Worm (Caenorhabditis elegans) whole organism, L4/young adult: ENCODE measurements around the gene F55A11.8.

Source experiments
- dao-5 ChIP-seq: sonication (generic microtip); optimal IDR thresholded peaks from 2 replicates; lab custom pipeline; 2016; ENCODE audit warnings: missing genotype, missing genetic modification characterization, moderate library complexity, missing compliant biosample characterization
- him-1 ChIP-seq: sonication (generic microtip); optimal IDR thresholded peaks from 2 replicates; lab custom pipeline; 2016; ENCODE audit warnings: missing genotype, missing genetic modification reagents, missing genetic modification characterization, missing compliant biosample characterization

- TF ChIP-seq dao-5 (no peak), him-1 (tag; lab: Kevin White, UChicago) (no peak)
Measured at ce11 chrV:11796343-11796742, 8.4 kb downstream of the F55A11.8 start.
